Worm (Caenorhabditis elegans): ENCODE measurements around the gene Y46G5A.23.

Gene Y46G5A.23

ce11 chrII:12798814-12799213 lies 29.9 kb downstream of the Y46G5A.23 start (continued):
- TF ChIP-seq ceh-20 (GFP tag; IDR thresholded peaks at IDR 0.05) (peak; percentile 85), hif-1 (tag; optimal IDR thresholded peaks at IDR 0.05) (peak in 1 of 2 experiments; percentile 73), hmg-1.1 (GFP tag; IDR thresholded peaks at IDR 0.05) (peak; percentile 74), D1046.2 (GFP tag; IDR thresholded peaks at IDR 0.05) (0 out of 2 replicates have a peak, but pooled peaks have one; percentile 18), aly-2 (tag; optimal IDR thresholded peaks at IDR 0.05) (no peak), madf-5 (GFP tag; IDR thresholded peaks at IDR 0.05) (no peak), hlh-30 (tag; optimal IDR thresholded peaks at IDR 0.05; ENCODE audit: insufficient read depth) (peak; percentile 94), ama-1 (optimal IDR thresholded peaks at IDR 0.05) (no peak), ztf-11 (tag; optimal IDR thresholded peaks at IDR 0.05) (no peak), hlh-11 (tag; optimal IDR thresholded peaks at IDR 0.05) (peak; percentile 99), nhr-111 (GFP tag; optimal IDR thresholded peaks at IDR 0.05) (no peak), zip-11 (GFP tag; IDR thresholded peaks at IDR 0.05) (no peak), fos-1 (tag; optimal IDR thresholded peaks at IDR 0.05) (no peak), F10B5.3 (tag; optimal IDR thresholded peaks at IDR 0.05) (no peak), F44E2.7 (GFP tag; IDR thresholded peaks at IDR 0.05) (no peak), nhr-6 (tag; optimal IDR thresholded peaks at IDR 0.05) (peak; percentile 84), nhr-48 (tag; optimal IDR thresholded peaks at IDR 0.05) (peak; percentile 91), daf-16 (GFP tag; optimal IDR thresholded peaks at IDR 0.05) (peak; percentile 66 to 92), daf-16 (tag; optimal IDR thresholded peaks at IDR 0.05) (peak; percentile 89), nhr-41 (GFP tag; IDR thresholded peaks at IDR 0.05) (no peak; the same call in 1 of the 2 replicates)

ce11 chrII:12797211-12797794 lies 31.5 kb downstream of the Y46G5A.23 start:
- 0 out of 2 replicates have a peak, but pooled peaks have one; percentile 5 for TF ChIP-seq lin-38 (GFP tag; IDR thresholded peaks at IDR 0.05)
- TF ChIP-seq php-3 (GFP tag; IDR thresholded peaks at IDR 0.05): peak; percentile 58; the same call in 1 of the 2 replicates
- peak in 1 of 2 experiments; percentile 65 for TF ChIP-seq mdl-1 (tag; optimal IDR thresholded peaks at IDR 0.05)
- TF ChIP-seq lin-1 (GFP tag; IDR thresholded peaks at IDR 0.05): 0 out of 2 replicates have a peak, but pooled peaks have one; percentile 15
- TF ChIP-seq hif-1 (tag; optimal IDR thresholded peaks at IDR 0.05): no peak
- peak; percentile 27 for TF ChIP-seq T20F7.1 (GFP tag; optimal IDR thresholded peaks at IDR 0.05)
- TF ChIP-seq dmd-8 (GFP tag; IDR thresholded peaks at IDR 0.05): no peak
- TF ChIP-seq nhr-28 (tag; optimal IDR thresholded peaks at IDR 0.05): peak; percentile 36
- TF ChIP-seq ZK546.5 (tag; optimal IDR thresholded peaks at IDR 0.05): no peak
- no peak for TF ChIP-seq T26A8.4 (GFP tag; IDR thresholded peaks at IDR 0.05)
- TF ChIP-seq mep-1 (tag; optimal IDR thresholded peaks at IDR 0.05): peak; percentile 11
- TF ChIP-seq ceh-62 (tag; optimal IDR thresholded peaks at IDR 0.05): no peak
- TF ChIP-seq pqm-1 (tag; optimal IDR thresholded peaks at IDR 0.05): peak; percentile 37
- TF ChIP-seq zfp-3 (GFP tag; conservative IDR thresholded peaks at IDR 0.05): 0 out of 2 replicates have a peak, but pooled peaks have one; percentile 17
- TF ChIP-seq set-16 (GFP tag; IDR thresholded peaks at IDR 0.05): peak; percentile 50
- peak in 1 of 2 experiments; percentile 53 for TF ChIP-seq unc-62 (GFP tag; optimal IDR thresholded peaks at IDR 0.05 in 1 of 2)
- no peak for TF ChIP-seq unc-62 (tag; optimal IDR thresholded peaks at IDR 0.05)
- no peak for TF ChIP-seq spr-1 (tag; optimal IDR thresholded peaks at IDR 0.05)
- no peak for TF ChIP-seq attf-4 (tag; optimal IDR thresholded peaks at IDR 0.05)
- peak; percentile 63 for TF ChIP-seq dve-1 (tag; optimal IDR thresholded peaks at IDR 0.05; ENCODE audit: insufficient read depth)
- peak; percentile 10; the same call in 1 of the 2 replicates for TF ChIP-seq snpc-1.2 (GFP tag; IDR thresholded peaks at IDR 0.05)
- peak; percentile 32 for TF ChIP-seq nhr-77 (tag; optimal IDR thresholded peaks at IDR 0.05)
- peak; percentile 9 for TF ChIP-seq hlh-30 (tag; optimal IDR thresholded peaks at IDR 0.05; ENCODE audit: insufficient read depth)
- no peak for TF ChIP-seq nhr-48 (tag; optimal IDR thresholded peaks at IDR 0.05)
- 0 out of 2 replicates have a peak, but pooled peaks have one; percentile 11 for TF ChIP-seq tra-1 (GFP tag; IDR thresholded peaks at IDR 0.05)
- TF ChIP-seq sdz-12 (GFP tag; optimal IDR thresholded peaks at IDR 0.05): peak; percentile 48
- peak in 1 of 2 experiments; percentile 35 for TF ChIP-seq lsy-2 (tag; optimal IDR thresholded peaks at IDR 0.05)
- peak; percentile 61 for TF ChIP-seq hlh-11 (tag; optimal IDR thresholded peaks at IDR 0.05)
- TF ChIP-seq arid-1 (GFP tag; conservative IDR thresholded peaks at IDR 0.05): 0 out of 2 replicates have a peak, but pooled peaks have one; percentile 10
- no peak for TF ChIP-seq daf-12 (tag; optimal IDR thresholded peaks at IDR 0.05)
- TF ChIP-seq egl-43 (GFP tag; IDR thresholded peaks at IDR 0.05): 0 out of 2 replicates have a peak, but pooled peaks have one; percentile 46
- no peak for TF ChIP-seq fkh-10 (GFP tag; optimal IDR thresholded peaks at IDR 0.05)
- peak; percentile 80 for TF ChIP-seq dmd-6 (GFP tag; IDR thresholded peaks at IDR 0.05)
- TF ChIP-seq daf-16 (GFP tag; optimal IDR thresholded peaks at IDR 0.05): no peak
- TF ChIP-seq daf-16 (tag; optimal IDR thresholded peaks at IDR 0.05): peak; percentile 97

All from whole organism, L4 larva.